Fruit fly (Drosophila melanogaster) whole organism, embryonic: ENCODE results near the gene CG31100.

Source experiments
- Antp ChIP-seq: fragments of 200-800 bp; sonication (Bioruptor generic); optimal IDR thresholded peaks from 3 replicates; lab custom pipeline; 2016; ENCODE audit warnings: missing biosample characterization, missing genetic modification characterization
- CG10431 ChIP-seq: fragments of 200-800 bp; sonication (Bioruptor generic); optimal IDR thresholded peaks from 3 replicates; lab custom pipeline; 2018; ENCODE audit warnings: missing biosample characterization, mild to moderate bottlenecking, missing genetic modification characterization
- CG10654 ChIP-seq: fragments of 200-800 bp; sonication (Bioruptor generic); optimal IDR thresholded peaks from 2 replicates; lab custom pipeline; 2016; ENCODE audit warnings: missing biosample characterization, missing genetic modification characterization
- CG11723 ChIP-seq: fragments of 200-800 bp; sonication (Bioruptor generic); optimal IDR thresholded peaks from 2 replicates; lab custom pipeline; 2017; ENCODE audit warnings: missing biosample characterization, mild to moderate bottlenecking, missing genetic modification characterization
- CG12071 ChIP-seq: fragments of 200-800 bp; sonication (Bioruptor generic); optimal IDR thresholded peaks from 3 replicates; lab custom pipeline; 2018; ENCODE audit warnings: missing biosample characterization, mild to moderate bottlenecking, missing genetic modification characterization
- CG12942 ChIP-seq: fragments of 200-800 bp; sonication (Bioruptor generic); optimal IDR thresholded peaks from 3 replicates; lab custom pipeline; 2016; ENCODE audit warnings: missing biosample characterization, missing genetic modification characterization
- CG13775 ChIP-seq: fragments of 200-800 bp; sonication (Bioruptor generic); optimal IDR thresholded peaks from 3 replicates; lab custom pipeline; 2017; ENCODE audit warnings: missing biosample characterization, mild to moderate bottlenecking, missing genetic modification characterization
- CG13894 ChIP-seq: fragments of 200-800 bp; sonication (Bioruptor generic); optimal IDR thresholded peaks from 3 replicates; lab custom pipeline; 2018; ENCODE audit warnings: missing biosample characterization, mild to moderate bottlenecking, missing genetic modification characterization, moderate library complexity
- CG14710 ChIP-seq: fragments of 200-800 bp; sonication (Bioruptor generic); optimal IDR thresholded peaks from 3 replicates; lab custom pipeline; 2019; ENCODE audit warnings: missing biosample characterization, mild to moderate bottlenecking, missing genetic modification characterization, moderate library complexity
- CG16779 ChIP-seq: fragments of 200-800 bp; sonication (Bioruptor generic); IDR thresholded peaks from 2 replicates; pipeline ENCODE4 v1.3.6; 2022; ENCODE audit warnings: missing biosample characterization, missing genetic modification characterization
- CG17802 ChIP-seq: fragments of 200-800 bp; sonication (Bioruptor generic); optimal IDR thresholded peaks from 2 replicates; lab custom pipeline; 2018; ENCODE audit warnings: missing biosample characterization, mild to moderate bottlenecking, missing genetic modification characterization, moderate library complexity
- CG18599 ChIP-seq: fragments of 200-800 bp; sonication (Bioruptor generic); optimal IDR thresholded peaks from 3 replicates; lab custom pipeline; 2017; ENCODE audit warnings: missing biosample characterization, missing genetic modification characterization, mild to moderate bottlenecking, moderate library complexity, missing genetic modification reagents
- CG30403 ChIP-seq: fragments of 200-800 bp; sonication (Bioruptor generic); optimal IDR thresholded peaks from 3 replicates; lab custom pipeline; 2016; ENCODE audit warnings: missing biosample characterization, missing genetic modification characterization
- CG31388 ChIP-seq: fragments of 200-800 bp; sonication (Bioruptor generic); optimal IDR thresholded peaks from 2 replicates; lab custom pipeline; 2016; ENCODE audit warnings: missing biosample characterization, missing genetic modification characterization
- CG3163 ChIP-seq: fragments of 200-800 bp; sonication (Bioruptor generic); optimal IDR thresholded peaks from 3 replicates; lab custom pipeline; 2016; ENCODE audit warnings: missing biosample characterization, missing genetic modification characterization
- CG4404 ChIP-seq: fragments of 200-800 bp; sonication (Bioruptor generic); IDR thresholded peaks from 2 replicates; pipeline ENCODE4 v1.3.6; 2022; ENCODE audit warnings: missing biosample characterization, missing genetic modification characterization
- CG4424 ChIP-seq: fragments of 200-800 bp; sonication (Bioruptor generic); optimal IDR thresholded peaks from 3 replicates; lab custom pipeline; 2016; ENCODE audit warnings: missing biosample characterization, missing genetic modification characterization
- CG8765 ChIP-seq: fragments of 200-800 bp; sonication (Bioruptor generic); IDR thresholded peaks from 2 replicates; pipeline ENCODE4 v1.3.6; 2022; ENCODE audit warnings: missing biosample characterization, missing genetic modification characterization
- CG8924 ChIP-seq: fragments of 200-800 bp; optimal IDR thresholded peaks from 3 replicates; lab custom pipeline; 2019; ENCODE audit warnings: missing biosample characterization, mild to moderate bottlenecking, missing genetic modification characterization, moderate library complexity
- CHES-1-like ChIP-seq: fragments of 200-800 bp; sonication (Bioruptor generic); optimal IDR thresholded peaks from 2 replicates; lab custom pipeline; 2016; ENCODE audit warnings: missing biosample characterization, missing genetic modification characterization
- D ChIP-seq, 2 experiments: fragments of 200-800 bp in 1 of 2; fragments of >200 bp in 1 of 2; sonication (Bioruptor generic) in 1 of 2; optimal IDR thresholded peaks; 2 replicates in 1 of 2; 3 replicates in 1 of 2; lab custom pipeline; 2017; ENCODE audit warnings: mild to moderate bottlenecking in 1 of 2, missing biosample characterization in 1 of 2, missing genetic modification characterization in 1 of 2, missing genetic modification reagents in 1 of 2
- Deaf1 ChIP-seq: fragments of 200-800 bp; optimal IDR thresholded peaks from 3 replicates; lab custom pipeline; 2019; ENCODE audit warnings: missing biosample characterization, mild to moderate bottlenecking, missing genetic modification characterization, moderate library complexity
- Drgx ChIP-seq: fragments of 200-800 bp; sonication (Bioruptor generic); IDR thresholded peaks from 2 replicates; pipeline ENCODE4 v1.3.6; 2022; ENCODE audit warnings: missing biosample characterization, missing genetic modification characterization
- Ets65A ChIP-seq: fragments of 200-800 bp; sonication (Bioruptor generic); peaks from one replicate; lab custom pipeline; 2016; ENCODE audit warnings: missing biosample characterization, missing genetic modification characterization
- Hr78 ChIP-seq, 2 experiments: fragments of 200-800 bp in 1 of 2; fragments of >200 bp in 1 of 2; sonication (Bioruptor generic) in 1 of 2; optimal IDR thresholded peaks; 2 replicates each; lab custom pipeline; 2017 to 2019; ENCODE audit warnings: missing biosample characterization in 2 of 2, missing genetic modification characterization in 2 of 2, mild to moderate bottlenecking in 1 of 2, moderate library complexity in 1 of 2
- Mes4 ChIP-seq: fragments of 200-800 bp; sonication (Bioruptor generic); optimal IDR thresholded peaks from 2 replicates; lab custom pipeline; 2016; ENCODE audit warnings: missing biosample characterization, missing genetic modification characterization
- Nf-YA ChIP-seq: fragments of 200-800 bp; sonication (Bioruptor generic); IDR thresholded peaks from 2 replicates; pipeline ENCODE4 v1.3.6; 2022; ENCODE audit warnings: missing biosample characterization, missing genetic modification characterization
- NfI ChIP-seq: fragments of 200-800 bp; sonication (Bioruptor generic); optimal IDR thresholded peaks from 3 replicates; lab custom pipeline; 2018; ENCODE audit warnings: missing biosample characterization, mild to moderate bottlenecking, missing genetic modification characterization, moderate library complexity
- Spps ChIP-seq: fragments of 200-800 bp; sonication (Bioruptor generic); optimal IDR thresholded peaks from 2 replicates; lab custom pipeline; 2018; ENCODE audit warnings: missing biosample characterization, mild to moderate bottlenecking, missing genetic modification characterization
- Ssrp ChIP-seq: fragments of 200-800 bp; sonication (Bioruptor generic); optimal IDR thresholded peaks from 2 replicates; lab custom pipeline; 2018; ENCODE audit warnings: missing biosample characterization, mild to moderate bottlenecking, missing genetic modification characterization, moderate library complexity
- br ChIP-seq: fragments of >200 bp; optimal IDR thresholded peaks from 2 replicates; lab custom pipeline; 2017
- chm ChIP-seq: fragments of 200-800 bp; sonication (Bioruptor generic); IDR thresholded peaks from 2 replicates; pipeline ENCODE4 v1.3.6; 2022; ENCODE audit warnings: missing biosample characterization, missing genetic modification characterization
- dati ChIP-seq: fragments of 200-800 bp; sonication (Bioruptor generic); IDR thresholded peaks from 2 replicates; pipeline ENCODE4 v1.3.6; 2022; ENCODE audit warnings: missing biosample characterization, missing genetic modification characterization
- dmrt11E ChIP-seq: fragments of 200-800 bp; sonication (Bioruptor generic); optimal IDR thresholded peaks from 3 replicates; lab custom pipeline; 2018; ENCODE audit warnings: missing biosample characterization, mild to moderate bottlenecking, missing genetic modification characterization, moderate library complexity
- eve ChIP-seq, 2 experiments: fragments of >200 bp; optimal IDR thresholded peaks; 2 replicates each; lab custom pipeline; 2017; ENCODE audit warnings: missing biosample characterization in 2 of 2, missing genetic modification characterization in 2 of 2
- eyg ChIP-seq: fragments of 200-800 bp; sonication (Bioruptor generic); optimal IDR thresholded peaks from 3 replicates; lab custom pipeline; 2016; ENCODE audit warnings: missing biosample characterization, missing genetic modification characterization
- her ChIP-seq: fragments of 200-800 bp; sonication (Bioruptor generic); optimal IDR thresholded peaks from 2 replicates; lab custom pipeline; 2016; ENCODE audit warnings: missing biosample characterization, missing genetic modification characterization
- hkb ChIP-seq, 2 experiments: fragments of 200-800 bp in 1 of 2; fragments of >200 bp in 1 of 2; sonication (Bioruptor generic) in 1 of 2; IDR thresholded peaks in 1 of 2; optimal IDR thresholded peaks in 1 of 2; 2 replicates each; pipeline versions ENCODE4 v1.3.6 to Lab custom; 2017 to 2022; ENCODE audit warnings: missing biosample characterization in 1 of 2, missing genetic modification characterization in 1 of 2
- lola ChIP-seq, 3 experiments: fragments of >200 bp in 2 of 3; fragments of 200-800 bp in 1 of 3; sonication (Bioruptor generic) in 1 of 3; optimal IDR thresholded peaks; 2 replicates each; lab custom pipeline; 2017 to 2019; ENCODE audit warnings: missing biosample characterization in 3 of 3, missing genetic modification characterization in 3 of 3, mild to moderate bottlenecking in 1 of 3, moderate library complexity in 1 of 3
- oc ChIP-seq: fragments of 200-800 bp; sonication (Bioruptor generic); optimal IDR thresholded peaks from 2 replicates; lab custom pipeline; 2018; ENCODE audit warnings: missing biosample characterization, mild to moderate bottlenecking, missing genetic modification characterization, moderate library complexity
- onecut ChIP-seq: fragments of 200-800 bp; sonication (Bioruptor generic); IDR thresholded peaks from 2 replicates; pipeline ENCODE4 v1.3.6; 2022; ENCODE audit warnings: missing biosample characterization, missing genetic modification characterization
- row ChIP-seq: fragments of 200-800 bp; sonication (Bioruptor generic); IDR thresholded peaks from 3 replicates; pipeline ENCODE4 v1.3.6; 2022; ENCODE audit warnings: missing biosample characterization, missing genetic modification characterization
- salm ChIP-seq: fragments of 200-800 bp; sonication (Bioruptor generic); optimal IDR thresholded peaks from 2 replicates; lab custom pipeline; 2018; ENCODE audit warnings: missing biosample characterization, mild to moderate bottlenecking, missing genetic modification characterization
- sd ChIP-seq: fragments of 200-800 bp; sonication (Bioruptor generic); optimal IDR thresholded peaks from 3 replicates; lab custom pipeline; 2018; ENCODE audit warnings: missing biosample characterization, mild to moderate bottlenecking, missing genetic modification characterization, moderate library complexity
- sqz ChIP-seq: fragments of 200-800 bp; sonication (Bioruptor generic); optimal IDR thresholded peaks from 3 replicates; lab custom pipeline; 2018; ENCODE audit warnings: missing biosample characterization, mild to moderate bottlenecking, missing genetic modification characterization
- wek ChIP-seq: fragments of 200-800 bp; sonication (Bioruptor generic); optimal IDR thresholded peaks from 3 replicates; lab custom pipeline; 2018; ENCODE audit warnings: missing biosample characterization, mild to moderate bottlenecking, missing genetic modification characterization, moderate library complexity
- wor ChIP-seq: fragments of 200-800 bp; sonication (Bioruptor generic); IDR thresholded peaks from 2 replicates; pipeline ENCODE4 v1.3.6; 2022; ENCODE audit warnings: missing biosample characterization, missing genetic modification characterization
- z ChIP-seq: fragments of 200-800 bp; sonication (Bioruptor generic); IDR thresholded peaks from 3 replicates; pipeline ENCODE4 v1.3.6; 2022; ENCODE audit warnings: missing biosample characterization, missing genetic modification characterization

The CG31100 gene

DNA sequence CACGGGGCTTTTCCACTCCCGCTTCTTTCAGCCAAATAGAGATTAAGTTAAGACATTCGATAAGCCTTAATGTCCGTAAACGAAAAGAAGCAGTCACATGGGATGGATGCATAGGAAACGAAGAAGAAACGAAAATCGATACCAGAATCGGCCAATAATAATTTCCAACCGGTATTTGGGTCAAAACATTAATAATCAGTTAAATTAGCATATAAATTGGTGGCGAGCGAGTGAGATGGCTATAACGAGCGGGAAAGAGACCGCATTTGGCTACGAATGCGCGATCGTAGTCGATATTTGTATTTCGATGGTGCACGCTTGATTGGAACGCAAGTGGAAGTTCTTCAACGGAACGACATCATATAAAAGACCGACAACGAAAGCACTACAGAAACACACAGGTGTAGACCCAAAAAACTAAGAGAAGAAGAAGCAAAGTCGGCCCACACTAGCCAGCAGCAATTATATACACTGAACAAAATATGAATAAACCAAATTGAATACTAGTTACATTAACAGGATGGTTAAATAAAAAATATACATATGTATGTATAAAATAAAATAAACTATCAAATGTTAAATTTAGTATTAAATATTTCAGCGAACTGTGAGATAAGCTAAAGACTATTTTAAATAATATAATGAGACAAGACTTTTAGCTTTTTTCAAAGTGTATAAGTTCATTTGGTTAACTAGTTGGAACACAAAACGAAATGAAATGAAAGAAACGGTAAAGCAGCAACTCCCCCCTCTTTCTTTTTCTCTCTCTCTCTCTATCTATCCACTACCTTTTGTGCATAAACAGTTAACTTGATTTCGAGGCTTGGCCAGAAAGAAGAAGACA, 48.7 kb downstream of the CG31100 start (continued):
- TF ChIP-seq CG18599 (peak; percentile 19), CG10654 (GFP tag; lab: Kevin White, UChicago) (peak; percentile 36), CG12071 (GFP tag; lab: Kevin White, UChicago) (no peak), CG31388 (GFP tag; lab: Kevin White, UChicago) (no peak), Ssrp (tag; lab: Kevin White, UChicago) (peak; percentile 75), wek (GFP tag; lab: Kevin White, UChicago) (no peak), sd (tag; lab: Kevin White, UChicago) (peak; percentile 84), CG4424 (GFP tag; lab: Kevin White, UChicago) (peak; percentile 58), Spps (tag; lab: Kevin White, UChicago) (peak; percentile 64), CG8765 (no peak), Nf-YA (GFP tag; lab: Robert Waterston, UW) (no peak), oc (peak; percentile 69), CG13775 (GFP tag; lab: Kevin White, UChicago) (no peak), lola (GFP tag; optimal IDR thresholded peaks at IDR 0.05; lab: Kevin White, UChicago) (peak in 1 of 3 experiments; percentile 80), CG13894 (tag; lab: Kevin White, UChicago) (no peak), Drgx (GFP tag; lab: Robert Waterston, UW) (no peak), chm (GFP tag; lab: Robert Waterston, UW) (no peak), CG12942 (GFP tag; lab: Kevin White, UChicago) (peak; percentile 17), CG3163 (no peak), hkb (optimal IDR thresholded peaks at IDR 0.05; lab: Kevin White, UChicago) (no peak), hkb (GFP tag; IDR thresholded peaks at IDR 0.05; lab: Robert Waterston, UW) (peak; percentile 28; the same call in 1 of the 2 replicates), z (no peak), Mes4 (GFP tag; lab: Kevin White, UChicago) (no peak), NfI (GFP tag; lab: Kevin White, UChicago) (no peak), CG8924 (tag; lab: Kevin White, UChicago) (peak; percentile 69), eyg (no peak), dmrt11E (peak; percentile 79), eve (GFP tag; optimal IDR thresholded peaks at IDR 0.05; lab: Kevin White, UChicago) (peak in 1 of 2 experiments; percentile 48), Deaf1 (tag; lab: Kevin White, UChicago) (no peak), wor (GFP tag; lab: Robert Waterston, UW) (peak; percentile 41; the same call in 1 of the 2 replicates), CHES-1-like (GFP tag; lab: Kevin White, UChicago) (no peak), onecut (GFP tag; lab: Robert Waterston, UW) (peak; percentile 86), CG4404 (GFP tag; lab: Robert Waterston, UW) (no peak), CG17802 (tag; lab: Kevin White, UChicago) (no peak), dati (GFP tag; lab: Robert Waterston, UW) (no peak), CG16779 (no peak), salm (peak; percentile 25), D (optimal IDR thresholded peaks at IDR 0.05; lab: Kevin White, UChicago) (no peak), D (GFP tag; optimal IDR thresholded peaks at IDR 0.05; lab: Kevin White, UChicago) (peak; percentile 55), Ets65A (GFP tag; lab: Kevin White, UChicago) (no peak), Hr78 (GFP tag; optimal IDR thresholded peaks at IDR 0.05; lab: Kevin White, UChicago) (peak in 1 of 2 experiments; percentile 60), CG30403 (peak; percentile 45), CG10431 (GFP tag; lab: Kevin White, UChicago) (no peak), her (GFP tag; lab: Kevin White, UChicago) (no peak), Antp (GFP tag; lab: Kevin White, UChicago) (no peak), sqz (peak; percentile 37), CG11723 (GFP tag; lab: Kevin White, UChicago) (no peak), CG14710 (peak; percentile 77), br (no peak), row (peak; percentile 37; the same call in 1 of the 3 replicates)
